Fruit fly (Drosophila melanogaster): ENCODE measurements around the gene CG11694.

The CG11694 gene

DNA sequence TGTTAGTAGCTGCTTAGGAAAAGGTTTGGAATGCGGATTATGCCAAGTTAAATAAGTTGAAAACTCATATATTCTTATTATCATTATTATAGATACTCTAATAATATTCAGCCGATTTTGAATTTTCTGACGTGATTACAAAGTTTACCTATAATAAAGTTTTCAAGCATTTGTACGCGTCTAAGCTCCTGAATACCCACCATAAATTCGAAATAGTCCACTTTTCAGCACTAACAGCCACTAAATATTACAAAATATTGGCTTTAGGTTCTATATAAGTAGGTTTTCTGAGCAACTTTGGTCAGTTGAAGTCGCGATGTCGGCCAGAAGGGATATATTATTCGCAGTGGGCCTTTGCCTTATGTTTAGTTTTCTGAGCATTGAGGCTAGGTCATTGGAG is 12.1 kb upstream of the CG11694 start, which contains the start of gene CG7443:
TSS of gene CG7443 (plus strand) at position 301 of the 400 bp plus-strand sequence.
- TF ChIP-seq Sin3A (optimal IDR thresholded peaks at IDR 0.05) = no peak
- no peak for TF ChIP-seq h (optimal IDR thresholded peaks at IDR 0.05)

DNA sequence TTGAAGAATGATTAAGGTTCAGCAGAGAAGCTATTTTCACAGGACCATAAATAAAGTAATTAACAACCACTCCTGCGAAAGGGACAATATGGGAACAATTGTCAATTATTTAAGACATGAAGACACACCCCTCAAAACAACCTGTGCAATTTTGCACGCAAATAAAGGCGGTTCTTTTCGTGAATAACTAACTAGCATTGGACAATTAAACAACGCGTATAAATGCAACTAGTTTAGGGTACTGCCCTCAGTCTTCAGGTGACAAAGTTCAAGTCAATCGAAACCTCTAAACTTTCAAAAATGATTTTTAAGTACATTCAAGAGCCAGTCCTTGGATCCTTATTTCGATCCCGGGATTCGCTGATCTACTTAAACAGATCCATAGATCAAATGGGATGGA is 9.5 kb upstream of the CG11694 start, which contains the start of gene Or85a:
TSS of gene Or85a (plus strand) at position 301 of the 400 bp plus-strand sequence.
- no peak for TF ChIP-seq h (optimal IDR thresholded peaks at IDR 0.05)
- TF ChIP-seq Myc (optimal IDR thresholded peaks at IDR 0.05) = no peak

DNA sequence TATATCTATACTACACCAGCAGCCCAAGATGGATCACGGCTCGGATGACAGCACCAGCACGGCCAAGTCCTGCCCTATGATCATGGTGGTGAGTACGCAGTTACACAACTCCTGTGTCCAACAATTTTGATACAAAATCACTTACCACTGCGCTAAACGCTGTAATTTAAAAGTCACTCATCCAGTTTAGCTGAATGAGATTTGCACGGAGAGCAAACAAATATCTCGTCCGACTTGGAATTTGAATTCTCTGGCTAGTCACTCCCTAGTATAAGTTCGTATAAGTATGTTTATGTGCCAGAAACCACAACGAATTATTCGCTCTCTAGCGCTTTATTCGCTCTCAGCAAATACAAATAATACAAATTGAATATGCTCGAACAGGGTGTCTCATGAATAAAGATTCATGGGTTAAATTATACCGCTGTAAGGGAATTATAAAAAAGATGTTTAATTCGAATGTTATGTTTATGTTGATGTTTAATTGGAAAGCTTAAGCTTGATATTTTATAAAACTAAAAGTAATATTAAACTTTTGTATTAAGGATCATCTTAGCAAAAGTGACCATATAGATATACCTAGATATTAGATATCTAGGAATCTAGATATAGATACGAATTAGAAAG is 5.9 kb upstream of the CG11694 start:
- TF ChIP-seq psq (optimal IDR thresholded peaks at IDR 0.05) (no peak), Sin3A (optimal IDR thresholded peaks at IDR 0.05) (no peak), Myc (optimal IDR thresholded peaks at IDR 0.05) (no peak), ttk (optimal IDR thresholded peaks at IDR 0.05) (no peak), h (optimal IDR thresholded peaks at IDR 0.05) (no peak), insv (optimal IDR thresholded peaks at IDR 0.05) (no peak)

- TF ChIP-seq insv (optimal IDR thresholded peaks at IDR 0.05) = no peak
- TF ChIP-seq ttk (optimal IDR thresholded peaks at IDR 0.05) = no peak
- no peak for TF ChIP-seq psq (optimal IDR thresholded peaks at IDR 0.05)
- TF ChIP-seq Sin3A (optimal IDR thresholded peaks at IDR 0.05) = no peak
- no peak for TF ChIP-seq h (optimal IDR thresholded peaks at IDR 0.05)
- TF ChIP-seq Myc (optimal IDR thresholded peaks at IDR 0.05) = no peak
Observed at dm6 chr3R:8317215-8317614, 5.3 kb upstream of the CG11694 start, which contains the start of gene Ctr1B. Gene Ctr1B, plus strand, starts transcription at chr3R:8317612.

DNA sequence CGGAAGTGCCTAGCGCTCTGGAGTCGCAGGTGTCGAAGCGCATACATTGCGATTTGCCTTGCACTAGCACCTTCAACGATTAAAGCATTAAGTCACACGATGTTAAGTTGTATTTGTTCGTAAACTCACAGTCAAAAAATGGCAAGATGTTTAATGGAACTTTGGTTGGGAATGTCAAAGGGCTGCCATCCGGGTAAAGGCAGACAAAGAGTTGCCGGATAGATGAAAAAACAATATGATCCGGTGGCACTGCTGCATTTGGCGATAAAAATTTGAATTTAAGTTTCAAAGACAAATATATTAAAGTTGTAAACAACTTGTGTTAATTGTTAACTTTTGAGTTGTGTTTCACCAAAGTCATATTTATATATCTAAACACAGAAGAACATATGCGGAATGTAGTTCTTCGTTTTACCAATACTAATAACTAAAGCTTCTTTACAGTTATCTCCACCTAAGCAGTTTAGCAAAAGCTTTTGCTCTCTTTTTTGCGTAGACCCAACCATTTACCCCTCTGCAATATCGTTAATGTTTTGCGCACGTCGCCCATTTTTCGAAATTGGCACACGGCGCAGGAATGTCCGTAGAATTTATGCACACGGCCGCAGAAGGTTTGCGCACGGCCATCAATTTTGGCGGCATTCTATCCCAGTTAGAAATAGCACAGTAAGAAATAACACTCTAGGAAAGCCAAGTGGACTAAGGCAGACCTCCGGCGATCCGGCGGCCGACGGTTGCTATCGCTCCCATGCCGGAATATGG is 4.6 kb upstream of the CG11694 start, which contains the start of gene Coq2:
TSS of gene Coq2 (minus strand) at position 200 of the 762 bp plus-strand sequence.
- TF ChIP-seq ttk (optimal IDR thresholded peaks at IDR 0.05) (no peak), psq (optimal IDR thresholded peaks at IDR 0.05) (no peak), Sin3A (optimal IDR thresholded peaks at IDR 0.05) (no peak), insv (optimal IDR thresholded peaks at IDR 0.05) (no peak), h (optimal IDR thresholded peaks at IDR 0.05) (no peak), Myc (optimal IDR thresholded peaks at IDR 0.05) (no peak)

- TF ChIP-seq Sin3A (optimal IDR thresholded peaks at IDR 0.05) = no peak
- no peak for TF ChIP-seq h (optimal IDR thresholded peaks at IDR 0.05)
- TF ChIP-seq ttk (optimal IDR thresholded peaks at IDR 0.05) = no peak
- no peak for TF ChIP-seq Myc (optimal IDR thresholded peaks at IDR 0.05)
- no peak for TF ChIP-seq insv (optimal IDR thresholded peaks at IDR 0.05)
- TF ChIP-seq psq (optimal IDR thresholded peaks at IDR 0.05) = no peak
Observed at dm6 chr3R:8313038-8313437, 1.1 kb upstream of the CG11694 start, which contains the start of gene CG7483. Gene CG7483, plus strand, starts transcription at chr3R:8313208.

- no peak for TF ChIP-seq Sin3A (optimal IDR thresholded peaks at IDR 0.05)
- no peak for TF ChIP-seq Myc (optimal IDR thresholded peaks at IDR 0.05)
- no peak for TF ChIP-seq psq (optimal IDR thresholded peaks at IDR 0.05)
- no peak for TF ChIP-seq insv (optimal IDR thresholded peaks at IDR 0.05)
- no peak for TF ChIP-seq h (optimal IDR thresholded peaks at IDR 0.05)
- TF ChIP-seq ttk (optimal IDR thresholded peaks at IDR 0.05) = no peak
Observed at dm6 chr3R:8310678-8311077, 1.3 kb downstream of the CG11694 start, which contains the start of gene CG11693. Gene CG11693, minus strand, starts transcription at chr3R:8310778.

dm6 chr3R:8308515-8308959 is 3.4 kb downstream of the CG11694 start, which contains the start of gene tex:
Gene tex, minus strand, starts transcription at chr3R:8308645.
- TF ChIP-seq Myc (optimal IDR thresholded peaks at IDR 0.05) (no peak), Sin3A (optimal IDR thresholded peaks at IDR 0.05) (no peak), insv (optimal IDR thresholded peaks at IDR 0.05) (no peak), ttk (optimal IDR thresholded peaks at IDR 0.05) (no peak), psq (optimal IDR thresholded peaks at IDR 0.05) (no peak), h (optimal IDR thresholded peaks at IDR 0.05) (no peak)

DNA sequence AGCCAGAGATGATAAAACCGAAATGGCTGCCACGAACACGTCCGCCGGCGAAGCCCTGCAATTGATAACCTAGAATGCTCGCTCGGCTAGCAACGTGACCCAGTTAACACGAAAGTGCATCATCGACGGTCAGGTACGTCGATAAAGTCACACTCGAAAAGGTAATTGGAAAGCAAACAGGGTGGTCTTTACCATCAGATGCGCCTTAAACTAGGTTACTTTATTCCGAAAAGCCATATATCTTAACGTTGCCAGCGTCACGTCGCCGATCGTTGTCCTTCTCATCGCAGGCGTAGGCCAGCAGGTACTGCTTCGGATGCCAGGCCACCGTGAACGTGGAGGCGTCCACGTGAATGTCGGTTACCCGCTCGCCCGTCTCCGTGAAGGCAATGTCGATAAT is 4.7 kb downstream of the CG11694 start:
- TF ChIP-seq ttk (optimal IDR thresholded peaks at IDR 0.05) = no peak
- TF ChIP-seq Myc (optimal IDR thresholded peaks at IDR 0.05) = no peak

DNA sequence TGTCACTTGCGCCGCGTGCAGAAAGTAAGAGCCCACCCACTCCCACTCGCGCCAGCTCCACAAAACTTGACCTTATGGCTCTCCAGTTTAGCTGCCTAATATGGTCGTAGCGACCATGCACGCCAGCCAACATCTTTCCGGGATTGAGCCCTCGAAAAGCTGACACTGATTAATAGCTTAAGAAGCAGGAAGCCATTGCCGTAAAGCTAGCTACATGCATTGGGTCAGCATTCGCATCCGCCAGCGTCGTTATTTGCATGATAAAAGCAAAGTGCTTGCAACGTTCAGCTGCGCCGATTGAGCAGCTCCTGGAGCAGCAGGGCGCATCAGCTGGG is 5.0 kb downstream of the CG11694 start:
- TF ChIP-seq h (optimal IDR thresholded peaks at IDR 0.05) = no peak
- TF ChIP-seq ttk (optimal IDR thresholded peaks at IDR 0.05) = no peak
- no peak for TF ChIP-seq Myc (optimal IDR thresholded peaks at IDR 0.05)
- no peak for TF ChIP-seq Sin3A (optimal IDR thresholded peaks at IDR 0.05)
- no peak for TF ChIP-seq psq (optimal IDR thresholded peaks at IDR 0.05)
- no peak for TF ChIP-seq insv (optimal IDR thresholded peaks at IDR 0.05)

DNA sequence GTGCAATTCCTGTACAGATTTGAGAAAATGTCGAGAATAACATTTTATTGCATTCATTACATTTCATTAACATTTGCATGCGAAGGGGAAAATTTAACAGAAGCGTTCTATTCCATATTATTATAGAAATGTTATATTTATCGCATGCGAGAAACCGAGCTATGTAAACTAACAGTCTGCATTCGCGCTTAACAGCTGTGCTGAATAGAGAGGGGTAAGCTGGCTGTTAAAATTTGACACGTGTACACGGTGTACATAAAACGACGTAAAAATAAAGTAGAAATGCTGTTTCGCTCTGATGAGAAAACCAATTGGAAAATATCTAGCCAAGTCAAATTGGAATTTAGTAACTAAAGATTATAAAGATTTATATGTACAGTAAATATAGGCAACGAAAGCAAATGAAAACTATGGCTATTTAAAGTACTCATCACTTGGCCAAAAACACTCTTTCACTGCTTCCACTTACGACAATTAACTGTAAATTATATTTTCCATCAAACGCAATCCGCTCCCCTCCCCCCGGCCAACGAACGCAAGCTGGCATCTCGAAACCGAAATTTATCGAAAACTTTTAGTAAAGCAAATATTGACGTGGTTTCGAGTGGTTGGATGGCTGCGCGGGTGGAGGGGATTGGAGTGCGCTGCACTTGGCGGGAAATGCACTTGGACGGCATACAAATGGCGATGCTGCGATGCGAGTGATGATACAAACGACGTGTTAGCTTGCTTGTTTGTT is 5.6 kb downstream of the CG11694 start:
- TF ChIP-seq h (optimal IDR thresholded peaks at IDR 0.05) (no peak), Sin3A (optimal IDR thresholded peaks at IDR 0.05) (no peak), Myc (optimal IDR thresholded peaks at IDR 0.05) (no peak), ttk (optimal IDR thresholded peaks at IDR 0.05) (no peak), psq (optimal IDR thresholded peaks at IDR 0.05) (no peak), insv (optimal IDR thresholded peaks at IDR 0.05) (no peak)

- TF ChIP-seq ttk (optimal IDR thresholded peaks at IDR 0.05) (no peak), insv (optimal IDR thresholded peaks at IDR 0.05) (no peak), Myc (optimal IDR thresholded peaks at IDR 0.05) (no peak), Sin3A (optimal IDR thresholded peaks at IDR 0.05) (no peak), psq (optimal IDR thresholded peaks at IDR 0.05) (no peak), h (optimal IDR thresholded peaks at IDR 0.05) (no peak)
Observed at dm6 chr3R:8305110-8305509, 6.8 kb downstream of the CG11694 start, which contains the start of gene Sgt1. Gene Sgt1, minus strand, starts transcription at chr3R:8305274.

Data from Kc167 (cell line).